Worm (Caenorhabditis elegans) whole organism, L2 larva: ENCODE data around the gene B0496.11.

Experiments
- C34F6.9 ChIP-seq: fragments of 150-350 bp; optimal IDR thresholded peaks from 2 replicates; lab custom pipeline; 2014; ENCODE audit warnings: missing biosample characterization, missing genetic modification characterization
- F13H6.1 ChIP-seq: sonication (generic microtip); optimal IDR thresholded peaks from 2 replicates; lab custom pipeline; 2016; ENCODE audit warnings: missing genetic modification characterization, missing compliant biosample characterization
- ZK546.5 ChIP-seq: sonication (generic microtip); optimal IDR thresholded peaks from 2 replicates; lab custom pipeline; 2017; ENCODE audit warnings: missing biosample characterization, missing genetic modification characterization
- alr-1 ChIP-seq: fragments of 150-350 bp; optimal IDR thresholded peaks from 2 replicates; lab custom pipeline; 2014; ENCODE audit warnings: missing biosample characterization, missing genetic modification characterization
- aly-2 ChIP-seq: fragments of 150-350 bp; optimal IDR thresholded peaks from 2 replicates; lab custom pipeline; 2014; ENCODE audit warnings: missing biosample characterization, missing genetic modification characterization
- ama-1 ChIP-seq: fragments of 150-350 bp; optimal IDR thresholded peaks from 2 replicates; lab custom pipeline; 2018; ENCODE audit warnings: inconsistent platforms
- ceh-16 ChIP-seq: fragments of 150-350 bp; optimal IDR thresholded peaks from 2 replicates; lab custom pipeline; 2014; ENCODE audit warnings: missing biosample characterization, missing genetic modification characterization
- ceh-82 ChIP-seq: fragments of 150-350 bp; optimal IDR thresholded peaks from 2 replicates; lab custom pipeline; 2014; ENCODE audit warnings: missing biosample characterization, missing genetic modification characterization
- crh-2 ChIP-seq: sonication (generic microtip); optimal IDR thresholded peaks from 2 replicates; lab custom pipeline; 2017; ENCODE audit warnings: missing biosample characterization, missing genetic modification characterization
- egl-27 ChIP-seq: sonication (generic microtip); optimal IDR thresholded peaks from 3 replicates; lab custom pipeline; 2017; ENCODE audit warnings: missing biosample characterization, missing genetic modification reagents, missing genetic modification characterization
- elt-3 ChIP-seq: sonication (generic microtip); optimal IDR thresholded peaks from 2 replicates; lab custom pipeline; 2017; ENCODE audit warnings: missing biosample characterization, missing genetic modification characterization
- gmeb-1 ChIP-seq: fragments of 150-350 bp; optimal IDR thresholded peaks from 2 replicates; lab custom pipeline; 2014; ENCODE audit warnings: missing biosample characterization, missing genetic modification characterization
- lin-11 ChIP-seq: fragments of 150-350 bp; sonication (generic microtip); optimal IDR thresholded peaks from 2 replicates; lab custom pipeline; 2014; ENCODE audit warnings: missing biosample characterization, missing genetic modification characterization, inconsistent platforms, mixed read lengths
- lin-13 ChIP-seq: fragments of 150-350 bp; optimal IDR thresholded peaks from 2 replicates; lab custom pipeline; 2014; ENCODE audit warnings: missing biosample characterization, missing genetic modification reagents, missing genetic modification characterization
- lin-39 ChIP-seq: fragments of 150-350 bp; optimal IDR thresholded peaks from 2 replicates; lab custom pipeline; 2014; ENCODE audit warnings: missing biosample characterization, missing genetic modification reagents, missing genetic modification characterization
- lsy-2 ChIP-seq, 2 experiments: fragments of 150-350 bp in 1 of 2; sonication (generic microtip) in 1 of 2; optimal IDR thresholded peaks; 2 replicates each; lab custom pipeline; 2014 to 2017; ENCODE audit warnings: missing biosample characterization in 2 of 2, missing genetic modification characterization in 2 of 2
- mdl-1 ChIP-seq, 2 experiments: fragments of 150-350 bp in 1 of 2; sonication (generic microtip) in 1 of 2; optimal IDR thresholded peaks; 2 replicates each; lab custom pipeline; 2017; ENCODE audit warnings: missing biosample characterization in 2 of 2, missing genetic modification characterization in 2 of 2
- nhr-10 ChIP-seq: sonication (generic microtip); optimal IDR thresholded peaks from 2 replicates; lab custom pipeline; 2017; ENCODE audit warnings: missing biosample characterization, missing genetic modification characterization
- nhr-11 ChIP-seq: fragments of 150-350 bp; optimal IDR thresholded peaks from 2 replicates; lab custom pipeline; 2014; ENCODE audit warnings: missing biosample characterization, missing genetic modification characterization
- nhr-12 ChIP-seq: fragments of 150-350 bp; optimal IDR thresholded peaks from 2 replicates; lab custom pipeline; 2014; ENCODE audit warnings: missing biosample characterization, missing genetic modification characterization
- nhr-21 ChIP-seq: fragments of 150-350 bp; optimal IDR thresholded peaks from 2 replicates; lab custom pipeline; 2014; ENCODE audit warnings: missing biosample characterization, missing genetic modification characterization
- nhr-237 ChIP-seq: fragments of 150-350 bp; optimal IDR thresholded peaks from 2 replicates; lab custom pipeline; 2014; ENCODE audit warnings: missing biosample characterization, missing genetic modification characterization
- nhr-25 ChIP-seq: fragments of 150-350 bp; sonication (generic microtip); optimal IDR thresholded peaks from 3 replicates; lab custom pipeline; 2014; ENCODE audit warnings: missing biosample characterization, missing genetic modification characterization
- nhr-77 ChIP-seq: fragments of 150-350 bp; optimal IDR thresholded peaks from 2 replicates; lab custom pipeline; 2014; ENCODE audit warnings: missing biosample characterization, missing genetic modification characterization
- peb-1 ChIP-seq: fragments of 150-350 bp; optimal IDR thresholded peaks from 2 replicates; lab custom pipeline; 2014; ENCODE audit warnings: missing biosample characterization, missing genetic modification characterization
- sem-4 ChIP-seq: fragments of 150-350 bp; optimal IDR thresholded peaks from 2 replicates; lab custom pipeline; 2014; ENCODE audit warnings: missing biosample characterization, missing genetic modification reagents, missing genetic modification characterization
- skn-1 ChIP-seq: sonication (generic microtip); optimal IDR thresholded peaks from 2 replicates; lab custom pipeline; 2017; ENCODE audit warnings: missing biosample characterization, missing genetic modification characterization
- sma-9 ChIP-seq, 2 experiments: fragments of 150-350 bp in 1 of 2; sonication (generic microtip) in 1 of 2; optimal IDR thresholded peaks; 2 replicates each; lab custom pipeline; 2014 to 2016; ENCODE audit warnings: missing genetic modification characterization in 2 of 2, mild to moderate bottlenecking in 1 of 2, missing biosample characterization in 1 of 2, missing compliant biosample characterization in 1 of 2, missing genetic modification reagents in 1 of 2, moderate library complexity in 1 of 2
- snpc-4 ChIP-seq: fragments of 150-350 bp; optimal IDR thresholded peaks from 2 replicates; lab custom pipeline; 2014; ENCODE audit warnings: missing biosample characterization, missing genetic modification characterization
- unc-55 ChIP-seq: fragments of 150-350 bp; sonication (generic microtip); optimal IDR thresholded peaks from 3 replicates; lab custom pipeline; 2014; ENCODE audit warnings: missing biosample characterization, missing genetic modification reagents, missing genetic modification characterization
- unc-62 ChIP-seq: fragments of 150-350 bp; optimal IDR thresholded peaks from 2 replicates; lab custom pipeline; 2014; ENCODE audit warnings: missing biosample characterization, missing genetic modification reagents, missing genetic modification characterization
- ztf-1 ChIP-seq: fragments of 200-800 bp; sonication (Bioruptor generic); conservative IDR thresholded peaks from 2 replicates; pipeline ENCODE4 v1.3.6; 2022; ENCODE audit warnings: missing genetic modification characterization, missing compliant biosample characterization
- ztf-11 ChIP-seq: sonication (generic microtip); optimal IDR thresholded peaks from 2 replicates; lab custom pipeline; 2017; ENCODE audit warnings: missing biosample characterization, missing genetic modification characterization
- ztf-4 ChIP-seq: fragments of 150-350 bp; optimal IDR thresholded peaks from 2 replicates; lab custom pipeline; 2014; ENCODE audit warnings: missing biosample characterization, missing genetic modification characterization

The B0496.11 gene

DNA sequence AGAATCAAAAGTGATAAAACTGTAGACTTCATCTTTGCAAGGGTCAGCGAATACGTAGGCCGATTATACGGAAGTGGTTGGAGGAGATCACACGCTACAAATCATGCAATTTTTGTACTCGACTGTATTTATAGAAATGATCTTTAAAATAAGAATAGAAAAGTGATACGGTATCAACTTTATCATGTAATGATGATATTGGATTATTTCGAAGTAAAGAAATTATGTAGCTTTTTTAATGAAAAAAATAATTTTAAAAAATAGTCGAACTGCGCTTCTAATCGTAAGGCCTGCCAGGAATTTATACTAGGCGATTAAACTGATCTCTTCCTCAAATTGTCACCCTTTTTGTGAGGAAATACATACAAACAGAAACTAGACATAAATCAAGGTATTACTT lies at the start of gene B0496.11:
Gene B0496.11 (minus strand): TSS at position 101 of the 400 bp plus-strand sequence.
- TF ChIP-seq aly-2 (tag; lab: Kevin White, UChicago) (no peak), gmeb-1 (tag; lab: Kevin White, UChicago) (no peak), ama-1 (lab: Kevin White, UChicago) (no peak), sem-4 (tag; lab: Kevin White, UChicago) (no peak), nhr-11 (tag; lab: Kevin White, UChicago) (no peak), C34F6.9 (tag; lab: Kevin White, UChicago) (no peak), nhr-21 (tag; lab: Kevin White, UChicago) (no peak), alr-1 (tag; lab: Kevin White, UChicago) (no peak), lsy-2 (tag; optimal IDR thresholded peaks at IDR 0.05; lab: Kevin White, UChicago) (no peak), lin-11 (tag; lab: Kevin White, UChicago) (no peak), ceh-16 (no peak), ztf-1 (GFP tag; lab: Robert Waterston, UW) (no peak), unc-55 (GFP tag; lab: Kevin White, UChicago) (no peak), mdl-1 (tag; optimal IDR thresholded peaks at IDR 0.05; lab: Kevin White, UChicago) (no peak), nhr-77 (no peak), lin-39 (tag; lab: Kevin White, UChicago) (no peak), peb-1 (tag; lab: Kevin White, UChicago) (no peak), nhr-237 (no peak), snpc-4 (tag; lab: Kevin White, UChicago) (no peak)

DNA sequence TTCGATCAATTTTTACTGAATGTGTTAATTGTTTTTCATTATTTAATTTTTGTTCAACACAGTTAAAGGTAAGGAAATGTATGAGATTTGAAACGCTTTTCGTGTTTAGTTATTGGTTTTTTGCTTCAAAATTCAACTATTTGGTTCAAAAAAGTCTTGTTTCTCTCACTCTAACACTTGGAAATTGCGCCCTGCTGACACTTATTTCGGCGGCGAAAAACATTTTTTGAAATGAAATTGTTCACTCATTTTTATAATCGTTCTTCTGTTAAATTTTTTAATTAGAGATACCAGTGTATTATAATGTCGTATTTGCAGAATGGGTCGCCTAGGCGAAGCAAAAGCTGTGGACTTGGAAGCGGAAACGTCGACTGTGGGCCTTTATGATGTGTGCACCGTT lies 44.4 kb upstream of the B0496.11 start, which contains the start of gene rod-1:
Gene rod-1 (plus strand): TSS at position 319 of the 400 bp plus-strand sequence.
- TF ChIP-seq unc-55 (GFP tag; lab: Kevin White, UChicago): peak; percentile 46
- no peak for TF ChIP-seq skn-1 (tag; lab: Kevin White, UChicago)

DNA sequence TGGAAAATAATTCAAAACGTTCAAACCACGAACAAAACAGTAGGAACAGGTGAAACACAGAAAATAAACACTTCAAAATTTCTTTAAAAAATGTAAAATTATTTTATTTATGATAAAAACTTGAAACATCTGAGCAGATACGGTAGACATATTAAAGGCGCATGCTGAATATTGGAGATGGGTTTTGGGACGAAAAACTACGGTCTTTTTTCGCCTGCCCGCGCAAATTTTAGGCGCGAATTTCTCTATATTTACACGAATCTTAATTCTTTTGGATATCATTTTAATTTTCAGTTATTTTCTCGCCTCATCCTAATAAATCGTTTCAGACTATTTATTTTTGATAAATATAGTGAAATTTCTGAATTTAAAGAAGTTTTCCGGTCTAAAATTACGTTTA lies 43.9 kb upstream of the B0496.11 start:
- TF ChIP-seq nhr-12 (tag; lab: Kevin White, UChicago) (no peak), ZK546.5 (tag; lab: Kevin White, UChicago) (no peak), lin-13 (GFP tag; lab: Kevin White, UChicago) (no peak), sma-9 (GFP tag; optimal IDR thresholded peaks at IDR 0.05; lab: Kevin White, UChicago) (no peak), sma-9 (tag; optimal IDR thresholded peaks at IDR 0.05; lab: Kevin White, UChicago) (no peak), ztf-1 (GFP tag; lab: Robert Waterston, UW) (no peak), nhr-25 (tag; lab: Kevin White, UChicago) (no peak), mdl-1 (tag; optimal IDR thresholded peaks at IDR 0.05; lab: Kevin White, UChicago) (no peak), nhr-10 (tag; lab: Kevin White, UChicago) (no peak), unc-62 (GFP tag; lab: Kevin White, UChicago) (no peak), ceh-82 (tag; lab: Kevin White, UChicago) (no peak), lin-39 (tag; lab: Kevin White, UChicago) (no peak), snpc-4 (tag; lab: Kevin White, UChicago) (no peak), nhr-77 (no peak), ztf-4 (tag; lab: Kevin White, UChicago) (no peak)
- TF ChIP-seq, all 48 proteins: peak for 0

DNA sequence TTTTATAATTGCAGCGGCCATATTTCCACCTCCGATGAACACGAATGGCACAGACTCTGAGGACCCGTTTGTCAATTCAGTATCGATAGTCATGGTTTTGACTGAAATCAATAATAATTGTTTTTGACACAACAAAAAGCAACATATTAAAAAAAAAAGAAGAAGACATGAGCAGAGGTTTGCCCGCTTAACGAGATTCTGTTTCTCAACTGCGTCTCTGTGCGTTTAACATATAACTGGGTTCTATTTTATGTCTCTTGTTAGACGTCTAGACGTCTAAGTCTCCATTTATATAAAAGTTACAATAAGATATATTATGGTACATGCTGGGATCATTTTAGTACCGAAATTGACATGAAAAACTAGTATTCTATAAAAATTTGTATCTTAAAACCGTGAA lies 43.4 kb upstream of the B0496.11 start, which contains the start of gene pycr-4:
Gene pycr-4 (minus strand): TSS at position 101 of the 400 bp plus-strand sequence.
- TF ChIP-seq C34F6.9 (tag; lab: Kevin White, UChicago) (peak; percentile 13), sma-9 (GFP tag; optimal IDR thresholded peaks at IDR 0.05; lab: Kevin White, UChicago) (peak; percentile 25), sma-9 (tag; optimal IDR thresholded peaks at IDR 0.05; lab: Kevin White, UChicago) (no peak), nhr-237 (no peak)

DNA sequence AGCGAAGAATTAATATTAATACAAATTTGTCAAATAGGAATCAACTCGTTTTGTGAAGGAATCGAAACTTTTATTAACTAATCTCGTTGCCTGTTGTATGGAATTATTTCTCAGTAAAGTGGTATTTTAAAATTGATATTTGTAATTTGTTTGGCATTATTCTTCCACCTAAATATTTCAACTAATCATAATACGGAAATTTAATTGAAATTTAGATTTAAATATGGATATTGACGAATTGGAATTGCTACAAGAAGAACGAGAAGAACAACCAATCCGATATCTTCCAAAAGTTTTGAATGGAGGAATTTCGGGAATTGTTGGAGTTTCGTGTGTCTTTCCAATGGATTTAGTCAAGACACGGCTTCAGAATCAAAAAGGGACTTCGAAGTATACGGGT lies 41.1 kb upstream of the B0496.11 start, which contains the start of gene slc-25A18.2:
Gene slc-25A18.2 (plus strand): TSS at position 216 of the 400 bp plus-strand sequence.
- TF ChIP-seq skn-1 (tag; lab: Kevin White, UChicago) (no peak), ceh-16 (no peak), alr-1 (tag; lab: Kevin White, UChicago) (no peak), elt-3 (tag; lab: Kevin White, UChicago) (no peak), ztf-11 (tag; lab: Kevin White, UChicago) (no peak), crh-2 (tag; lab: Kevin White, UChicago) (no peak), gmeb-1 (tag; lab: Kevin White, UChicago) (no peak), ztf-1 (GFP tag; lab: Robert Waterston, UW) (no peak), mdl-1 (tag; optimal IDR thresholded peaks at IDR 0.05; lab: Kevin White, UChicago) (no peak), lin-11 (tag; lab: Kevin White, UChicago) (no peak), egl-27 (tag; lab: Kevin White, UChicago) (no peak), F13H6.1 (tag; lab: Kevin White, UChicago) (no peak), lin-39 (tag; lab: Kevin White, UChicago) (no peak), ama-1 (lab: Kevin White, UChicago) (no peak), snpc-4 (tag; lab: Kevin White, UChicago) (no peak), lsy-2 (tag; optimal IDR thresholded peaks at IDR 0.05; lab: Kevin White, UChicago) (no peak), nhr-77 (no peak)
